Worm (Caenorhabditis elegans) whole organism, L2 larva: ENCODE measurements around the gene cthd-1.

Experiments
- F13H6.1 ChIP-seq: sonication (generic microtip); optimal IDR thresholded peaks from 2 replicates; lab custom pipeline; 2016; ENCODE audit warnings: missing genetic modification characterization, missing compliant biosample characterization
- R02D3.7 ChIP-seq: fragments of 150-350 bp; optimal IDR thresholded peaks from 2 replicates; lab custom pipeline; 2014; ENCODE audit warnings: missing biosample characterization, missing genetic modification characterization
- Y55F3AM.14 ChIP-seq: fragments of 200-800 bp; sonication (Bioruptor generic); optimal IDR thresholded peaks from 2 replicates; lab custom pipeline; 2018; ENCODE audit warnings: mild to moderate bottlenecking, missing genetic modification characterization, missing compliant biosample characterization
- ZK546.5 ChIP-seq: sonication (generic microtip); optimal IDR thresholded peaks from 2 replicates; lab custom pipeline; 2017; ENCODE audit warnings: missing biosample characterization, missing genetic modification characterization
- aly-2 ChIP-seq: fragments of 150-350 bp; optimal IDR thresholded peaks from 2 replicates; lab custom pipeline; 2014; ENCODE audit warnings: missing biosample characterization, missing genetic modification characterization
- ama-1 ChIP-seq: fragments of 150-350 bp; optimal IDR thresholded peaks from 2 replicates; lab custom pipeline; 2018; ENCODE audit warnings: inconsistent platforms
- blmp-1 ChIP-seq: sonication (generic microtip); optimal IDR thresholded peaks from 2 replicates; lab custom pipeline; 2017; ENCODE audit warnings: missing genetic modification characterization, mild to moderate bottlenecking, missing compliant biosample characterization, antibody characterized with exemption, moderate library complexity; ENCODE audit not compliant: insufficient read depth
- ceh-82 ChIP-seq: fragments of 150-350 bp; optimal IDR thresholded peaks from 2 replicates; lab custom pipeline; 2014; ENCODE audit warnings: missing biosample characterization, missing genetic modification characterization
- crh-2 ChIP-seq: sonication (generic microtip); optimal IDR thresholded peaks from 2 replicates; lab custom pipeline; 2017; ENCODE audit warnings: missing biosample characterization, missing genetic modification characterization
- dmd-4 ChIP-seq: sonication (generic microtip); optimal IDR thresholded peaks from 2 replicates; lab custom pipeline; 2017; ENCODE audit warnings: missing biosample characterization, missing genetic modification characterization
- elt-1 ChIP-seq: fragments of 150-350 bp; optimal IDR thresholded peaks from 2 replicates; lab custom pipeline; 2014; ENCODE audit warnings: missing biosample characterization, missing genetic modification characterization
- elt-3 ChIP-seq: sonication (generic microtip); optimal IDR thresholded peaks from 2 replicates; lab custom pipeline; 2017; ENCODE audit warnings: missing biosample characterization, missing genetic modification characterization
- fos-1 ChIP-seq: fragments of 150-350 bp; optimal IDR thresholded peaks from 2 replicates; lab custom pipeline; 2014; ENCODE audit warnings: missing biosample characterization, missing genetic modification characterization
- gmeb-1 ChIP-seq: fragments of 150-350 bp; optimal IDR thresholded peaks from 2 replicates; lab custom pipeline; 2014; ENCODE audit warnings: missing biosample characterization, missing genetic modification characterization
- lin-11 ChIP-seq: fragments of 150-350 bp; sonication (generic microtip); optimal IDR thresholded peaks from 2 replicates; lab custom pipeline; 2014; ENCODE audit warnings: missing biosample characterization, missing genetic modification characterization, inconsistent platforms, mixed read lengths
- lin-13 ChIP-seq: fragments of 150-350 bp; optimal IDR thresholded peaks from 2 replicates; lab custom pipeline; 2014; ENCODE audit warnings: missing biosample characterization, missing genetic modification reagents, missing genetic modification characterization
- lin-39 ChIP-seq: fragments of 150-350 bp; optimal IDR thresholded peaks from 2 replicates; lab custom pipeline; 2014; ENCODE audit warnings: missing biosample characterization, missing genetic modification reagents, missing genetic modification characterization
- lsy-2 ChIP-seq, 2 experiments: fragments of 150-350 bp in 1 of 2; sonication (generic microtip) in 1 of 2; optimal IDR thresholded peaks; 2 replicates each; lab custom pipeline; 2014 to 2017; ENCODE audit warnings: missing biosample characterization in 2 of 2, missing genetic modification characterization in 2 of 2
- mab-5 ChIP-seq: fragments of 150-350 bp; optimal IDR thresholded peaks from 2 replicates; lab custom pipeline; 2014; ENCODE audit warnings: missing biosample characterization, missing genetic modification characterization
- mbf-1 ChIP-seq: sonication (generic microtip); optimal IDR thresholded peaks from 2 replicates; lab custom pipeline; 2017; ENCODE audit warnings: missing biosample characterization, missing genetic modification characterization
- mdl-1 ChIP-seq, 2 experiments: fragments of 150-350 bp in 1 of 2; sonication (generic microtip) in 1 of 2; optimal IDR thresholded peaks; 2 replicates each; lab custom pipeline; 2017; ENCODE audit warnings: missing biosample characterization in 2 of 2, missing genetic modification characterization in 2 of 2
- nhr-10 ChIP-seq: sonication (generic microtip); optimal IDR thresholded peaks from 2 replicates; lab custom pipeline; 2017; ENCODE audit warnings: missing biosample characterization, missing genetic modification characterization
- nhr-11 ChIP-seq: fragments of 150-350 bp; optimal IDR thresholded peaks from 2 replicates; lab custom pipeline; 2014; ENCODE audit warnings: missing biosample characterization, missing genetic modification characterization
- nhr-12 ChIP-seq: fragments of 150-350 bp; optimal IDR thresholded peaks from 2 replicates; lab custom pipeline; 2014; ENCODE audit warnings: missing biosample characterization, missing genetic modification characterization
- nhr-129 ChIP-seq: fragments of 150-350 bp; optimal IDR thresholded peaks from 2 replicates; lab custom pipeline; 2014; ENCODE audit warnings: missing biosample characterization, missing genetic modification characterization
- nhr-21 ChIP-seq: fragments of 150-350 bp; optimal IDR thresholded peaks from 2 replicates; lab custom pipeline; 2014; ENCODE audit warnings: missing biosample characterization, missing genetic modification characterization
- nhr-23 ChIP-seq: fragments of 150-350 bp; optimal IDR thresholded peaks from 2 replicates; lab custom pipeline; 2014; ENCODE audit warnings: missing biosample characterization, missing genetic modification reagents, missing genetic modification characterization
- nhr-237 ChIP-seq: fragments of 150-350 bp; optimal IDR thresholded peaks from 2 replicates; lab custom pipeline; 2014; ENCODE audit warnings: missing biosample characterization, missing genetic modification characterization
- nhr-25 ChIP-seq: fragments of 150-350 bp; sonication (generic microtip); optimal IDR thresholded peaks from 3 replicates; lab custom pipeline; 2014; ENCODE audit warnings: missing biosample characterization, missing genetic modification characterization
- nhr-6 ChIP-seq: fragments of 150-350 bp; optimal IDR thresholded peaks from 2 replicates; lab custom pipeline; 2014; ENCODE audit warnings: missing biosample characterization, missing genetic modification characterization
- nhr-77 ChIP-seq: fragments of 150-350 bp; optimal IDR thresholded peaks from 2 replicates; lab custom pipeline; 2014; ENCODE audit warnings: missing biosample characterization, missing genetic modification characterization
- sem-4 ChIP-seq: fragments of 150-350 bp; optimal IDR thresholded peaks from 2 replicates; lab custom pipeline; 2014; ENCODE audit warnings: missing biosample characterization, missing genetic modification reagents, missing genetic modification characterization
- skn-1 ChIP-seq: sonication (generic microtip); optimal IDR thresholded peaks from 2 replicates; lab custom pipeline; 2017; ENCODE audit warnings: missing biosample characterization, missing genetic modification characterization
- sma-3 ChIP-seq: sonication (generic microtip); optimal IDR thresholded peaks from 2 replicates; lab custom pipeline; 2016; ENCODE audit warnings: missing genetic modification reagents, missing genetic modification characterization, missing compliant biosample characterization
- sma-9 ChIP-seq, 2 experiments: fragments of 150-350 bp in 1 of 2; sonication (generic microtip) in 1 of 2; optimal IDR thresholded peaks; 2 replicates each; lab custom pipeline; 2014 to 2016; ENCODE audit warnings: missing genetic modification characterization in 2 of 2, mild to moderate bottlenecking in 1 of 2, missing biosample characterization in 1 of 2, missing compliant biosample characterization in 1 of 2, missing genetic modification reagents in 1 of 2, moderate library complexity in 1 of 2
- snpc-4 ChIP-seq: fragments of 150-350 bp; optimal IDR thresholded peaks from 2 replicates; lab custom pipeline; 2014; ENCODE audit warnings: missing biosample characterization, missing genetic modification characterization
- unc-39 ChIP-seq: fragments of 150-350 bp; optimal IDR thresholded peaks from 2 replicates; lab custom pipeline; 2014; ENCODE audit warnings: missing biosample characterization, missing genetic modification characterization
- unc-55 ChIP-seq: fragments of 150-350 bp; sonication (generic microtip); optimal IDR thresholded peaks from 3 replicates; lab custom pipeline; 2014; ENCODE audit warnings: missing biosample characterization, missing genetic modification reagents, missing genetic modification characterization
- unc-62 ChIP-seq: fragments of 150-350 bp; optimal IDR thresholded peaks from 2 replicates; lab custom pipeline; 2014; ENCODE audit warnings: missing biosample characterization, missing genetic modification reagents, missing genetic modification characterization
- zag-1 ChIP-seq: fragments of 150-350 bp; optimal IDR thresholded peaks from 2 replicates; lab custom pipeline; 2014; ENCODE audit warnings: missing biosample characterization, missing genetic modification characterization
- ztf-11 ChIP-seq: sonication (generic microtip); optimal IDR thresholded peaks from 2 replicates; lab custom pipeline; 2017; ENCODE audit warnings: missing biosample characterization, missing genetic modification characterization
- ztf-4 ChIP-seq: fragments of 150-350 bp; optimal IDR thresholded peaks from 2 replicates; lab custom pipeline; 2014; ENCODE audit warnings: missing biosample characterization, missing genetic modification characterization

cthd-1 gene

DNA sequence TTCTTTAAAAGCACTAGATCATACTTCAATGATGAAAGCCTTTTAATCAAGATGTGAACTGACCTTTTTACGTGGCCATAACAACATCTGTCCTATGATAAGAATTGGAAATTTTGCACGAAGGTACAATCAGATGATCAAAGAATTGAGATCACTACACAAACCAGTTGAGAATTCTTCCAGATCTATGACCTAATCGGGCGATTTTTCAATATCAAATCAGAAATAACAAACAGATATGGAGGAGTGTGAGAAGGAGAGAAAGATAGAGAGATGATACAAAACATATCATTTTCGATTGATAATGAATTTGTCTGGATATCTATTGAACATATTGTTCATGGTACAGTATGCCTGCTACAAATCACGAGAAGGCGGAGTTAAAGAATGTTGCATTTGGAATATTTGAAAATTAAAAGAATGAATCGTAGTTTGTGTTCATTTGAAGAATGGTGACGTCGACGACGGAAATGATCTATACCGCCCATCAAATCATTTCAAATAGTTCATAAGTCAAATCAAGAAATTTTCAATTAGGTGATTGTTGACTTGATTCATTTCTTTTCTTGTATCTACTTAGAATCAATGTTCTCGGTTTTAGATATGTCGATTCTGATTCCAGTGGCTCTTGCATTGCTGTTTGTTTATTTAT lies 23.8 kb upstream of the cthd-1 start, which contains the start of gene cyp-29A4:
cyp-29A4 (plus strand) TSS at position 602 of the 652 bp plus-strand sequence.
- TF ChIP-seq sma-9 (GFP tag; optimal IDR thresholded peaks at IDR 0.05; lab: Kevin White, UChicago) = peak; percentile 35
- TF ChIP-seq sma-9 (tag; optimal IDR thresholded peaks at IDR 0.05; lab: Kevin White, UChicago) = no peak
- no peak for TF ChIP-seq dmd-4 (tag; lab: Kevin White, UChicago)
- TF ChIP-seq fos-1 (tag; lab: Kevin White, UChicago) = no peak
- TF ChIP-seq nhr-129 (tag; lab: Kevin White, UChicago) = peak; percentile 23
- no peak for TF ChIP-seq nhr-25 (tag; lab: Kevin White, UChicago)
- peak; percentile 48 for TF ChIP-seq nhr-21 (tag; lab: Kevin White, UChicago)

DNA sequence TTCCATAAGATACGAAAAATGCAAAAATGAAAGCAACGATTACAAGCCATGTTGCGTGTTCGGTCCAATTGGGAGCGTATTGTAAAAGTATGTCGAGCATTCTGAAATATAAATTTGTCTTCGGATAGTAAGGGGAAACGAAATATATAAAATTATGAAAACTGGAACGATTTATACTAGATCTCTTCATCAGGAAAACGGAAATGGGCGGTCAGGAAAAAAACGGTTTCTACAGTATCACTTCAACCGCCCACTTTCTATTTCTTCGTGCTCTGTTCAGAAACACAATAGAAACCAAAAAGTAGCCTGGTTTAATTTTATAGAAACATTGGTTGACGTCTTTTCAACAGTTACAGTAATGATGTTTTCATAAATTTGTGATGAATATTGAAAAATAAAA lies 16.6 kb upstream of the cthd-1 start, which contains the start of gene pitr-4:
pitr-4 (minus strand) TSS at position 101 of the 400 bp plus-strand sequence.
- no peak for TF ChIP-seq skn-1 (tag; lab: Kevin White, UChicago)
- TF ChIP-seq sma-9 (GFP tag; optimal IDR thresholded peaks at IDR 0.05; lab: Kevin White, UChicago) = no peak
- TF ChIP-seq sma-9 (tag; optimal IDR thresholded peaks at IDR 0.05; lab: Kevin White, UChicago) = no peak
- TF ChIP-seq gmeb-1 (tag; lab: Kevin White, UChicago) = no peak
- TF ChIP-seq unc-39 (tag; lab: Kevin White, UChicago) = no peak
- no peak for TF ChIP-seq sem-4 (tag; lab: Kevin White, UChicago)
- TF ChIP-seq unc-55 (GFP tag; lab: Kevin White, UChicago) = no peak
- TF ChIP-seq mdl-1 (tag; optimal IDR thresholded peaks at IDR 0.05; lab: Kevin White, UChicago) = no peak
- TF ChIP-seq lin-11 (tag; lab: Kevin White, UChicago) = no peak
- TF ChIP-seq mbf-1 = no peak
- TF ChIP-seq nhr-21 (tag; lab: Kevin White, UChicago) = no peak

DNA sequence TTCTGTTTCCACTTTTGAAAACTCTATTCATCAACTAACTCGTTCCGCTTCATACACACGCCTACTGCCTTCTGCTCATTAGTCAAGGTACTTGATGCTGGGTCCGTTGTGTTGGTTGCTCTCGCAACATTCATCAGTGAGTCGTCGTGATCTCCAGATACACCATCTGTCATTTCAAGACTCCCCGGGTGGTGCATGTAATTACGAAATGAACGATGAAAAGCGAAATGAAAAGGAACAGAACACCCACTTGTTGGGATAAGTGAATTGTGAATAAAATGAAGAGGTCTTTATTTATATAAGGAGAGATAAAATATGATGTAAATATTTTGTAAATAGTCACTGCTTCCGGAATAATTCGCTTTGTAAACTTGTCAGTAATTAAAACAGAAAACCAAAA lies 14.1 kb upstream of the cthd-1 start:
- TF ChIP-seq ama-1 (lab: Kevin White, UChicago) (no peak), ceh-82 (tag; lab: Kevin White, UChicago) (no peak), Y55F3AM.14 (GFP tag; lab: Kevin White, UChicago) (no peak), sma-3 (GFP tag; lab: Kevin White, UChicago) (no peak), fos-1 (tag; lab: Kevin White, UChicago) (no peak), elt-1 (tag; lab: Kevin White, UChicago) (no peak), nhr-11 (no peak), mab-5 (tag; lab: Kevin White, UChicago) (no peak), mdl-1 (tag; optimal IDR thresholded peaks at IDR 0.05; lab: Kevin White, UChicago) (no peak), elt-3 (no peak), nhr-25 (tag; lab: Kevin White, UChicago) (no peak), nhr-6 (no peak), ztf-11 (tag; lab: Kevin White, UChicago) (no peak), skn-1 (tag; lab: Kevin White, UChicago) (no peak)

DNA sequence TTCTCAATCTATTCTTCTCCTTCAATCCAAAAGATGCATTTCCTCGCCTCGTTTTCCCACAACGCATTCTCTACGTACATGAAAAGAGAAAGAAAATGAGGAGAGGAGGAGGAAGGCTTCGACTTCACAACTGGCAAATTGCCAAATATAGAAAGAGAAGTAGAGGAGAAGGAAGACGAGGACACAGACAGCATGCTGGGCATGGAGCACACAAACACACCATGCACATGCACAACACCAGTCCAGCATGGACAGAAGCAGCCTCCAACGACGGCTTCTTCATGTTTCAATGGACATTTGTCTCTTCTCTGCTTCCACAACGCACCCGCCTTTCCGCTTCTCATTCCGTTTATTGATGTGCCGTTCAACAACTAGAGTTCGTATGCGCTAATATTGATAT lies 13.5 kb upstream of the cthd-1 start:
- TF ChIP-seq elt-3 (no peak), ztf-4 (no peak), mbf-1 (no peak), sma-9 (GFP tag; optimal IDR thresholded peaks at IDR 0.05; lab: Kevin White, UChicago) (peak; percentile 59), sma-9 (tag; optimal IDR thresholded peaks at IDR 0.05; lab: Kevin White, UChicago) (no peak), lin-13 (GFP tag; lab: Kevin White, UChicago) (no peak), zag-1 (peak; percentile 72), ama-1 (lab: Kevin White, UChicago) (no peak), gmeb-1 (tag; lab: Kevin White, UChicago) (no peak), F13H6.1 (tag; lab: Kevin White, UChicago) (no peak), nhr-12 (no peak), nhr-25 (tag; lab: Kevin White, UChicago) (no peak), nhr-6 (peak; percentile 10), snpc-4 (tag; lab: Kevin White, UChicago) (no peak), lsy-2 (tag; optimal IDR thresholded peaks at IDR 0.05; lab: Kevin White, UChicago) (no peak), sem-4 (tag; lab: Kevin White, UChicago) (no peak), Y55F3AM.14 (GFP tag; lab: Kevin White, UChicago) (peak; percentile 39), lin-39 (tag; lab: Kevin White, UChicago) (no peak), unc-39 (tag; lab: Kevin White, UChicago) (peak; percentile 28), fos-1 (tag; lab: Kevin White, UChicago) (no peak), R02D3.7 (tag; lab: Kevin White, UChicago) (no peak), ZK546.5 (tag; lab: Kevin White, UChicago) (no peak), nhr-21 (tag; lab: Kevin White, UChicago) (no peak), nhr-237 (tag; lab: Kevin White, UChicago) (no peak), lin-11 (tag; lab: Kevin White, UChicago) (peak; percentile 51), dmd-4 (tag; lab: Kevin White, UChicago) (no peak), unc-55 (GFP tag; lab: Kevin White, UChicago) (peak; percentile 73), crh-2 (no peak), nhr-11 (no peak), mab-5 (tag; lab: Kevin White, UChicago) (peak; percentile 54), nhr-10 (tag; lab: Kevin White, UChicago) (no peak), nhr-77 (tag; lab: Kevin White, UChicago) (no peak), nhr-129 (tag; lab: Kevin White, UChicago) (peak; percentile 64), unc-62 (GFP tag; lab: Kevin White, UChicago) (no peak), nhr-23 (no peak), ztf-11 (tag; lab: Kevin White, UChicago) (no peak), blmp-1 (tag; lab: Kevin White, UChicago) (no peak), aly-2 (tag; lab: Kevin White, UChicago) (no peak)
